Worm (Caenorhabditis elegans): ENCODE results near the gene R08A2.7.

DNA sequence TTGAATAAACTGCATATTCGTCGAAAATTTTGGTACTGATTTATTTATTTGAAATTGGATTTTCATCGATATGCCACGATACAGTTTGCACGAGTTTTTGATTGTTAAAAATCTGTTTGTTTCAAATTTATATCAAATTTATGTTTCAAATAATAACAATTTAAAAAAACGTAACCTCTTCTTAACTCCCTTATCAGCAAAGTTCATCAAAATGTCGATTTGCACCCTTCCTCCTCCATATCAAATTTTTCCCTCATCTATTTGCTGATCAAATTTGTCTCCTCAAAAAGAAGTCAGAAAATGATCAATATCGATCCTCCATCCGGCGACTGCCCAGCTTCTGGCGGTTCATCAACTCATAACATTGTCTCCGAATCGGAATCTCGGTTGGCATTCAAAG lies 12.0 kb upstream of the R08A2.7 start, which contains the start of gene ssp-33:
- TF ChIP-seq dve-1 (tag; optimal IDR thresholded peaks at IDR 0.05) (no peak), ceh-48 (tag; optimal IDR thresholded peaks at IDR 0.05) (no peak), pag-3 (tag; optimal IDR thresholded peaks at IDR 0.05; ENCODE audit: borderline replicate concordance) (no peak), hlh-15 (tag; optimal IDR thresholded peaks at IDR 0.05) (no peak), nfya-1 (tag; optimal IDR thresholded peaks at IDR 0.05) (no peak), ceh-9 (tag; optimal IDR thresholded peaks at IDR 0.05) (no peak), ceh-34 (tag; optimal IDR thresholded peaks at IDR 0.05) (no peak), ceh-14 (tag; optimal IDR thresholded peaks at IDR 0.05) (no peak), ama-1 (optimal IDR thresholded peaks at IDR 0.05) (no peak), pqm-1 (tag; optimal IDR thresholded peaks at IDR 0.05) (no peak), gmeb-2 (tag; optimal IDR thresholded peaks at IDR 0.05) (no peak), dmd-4 (tag; optimal IDR thresholded peaks at IDR 0.05; ENCODE audit: borderline replicate concordance) (no peak), T23F11.4 (GFP tag; optimal IDR thresholded peaks at IDR 0.05) (no peak)
